Fruit fly (Drosophila melanogaster) S2 (cell line): Measurements from ENCODE around the gene CG14598.

Source experiments
- CG8478 ChIP-seq: fragments of >200 bp; optimal IDR thresholded peaks from 2 replicates; lab custom pipeline; 2018
- CTCF ChIP-seq, 2 experiments: fragments of >200 bp; optimal IDR thresholded peaks; 2 replicates each; lab custom pipeline; 2018

DNA sequence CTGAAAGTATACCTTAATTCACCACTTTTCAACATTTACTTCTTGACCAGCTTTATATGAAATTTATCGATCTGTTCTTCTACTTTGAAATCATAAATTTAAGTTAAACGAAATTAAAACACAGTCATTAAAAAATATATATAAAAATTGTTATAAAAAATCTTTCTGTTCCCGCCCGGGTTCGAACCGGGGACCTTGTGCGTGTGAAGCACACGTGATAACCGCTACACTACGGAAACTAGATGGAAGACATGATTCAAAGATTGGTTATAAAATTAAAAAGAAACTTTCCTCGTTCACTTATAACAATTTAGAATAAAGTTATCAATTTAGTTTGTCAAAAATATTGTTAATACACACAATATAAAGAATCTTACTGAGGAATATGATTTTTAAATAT is 32.3 kb downstream of the CG14598 start:
- TF ChIP-seq CTCF (optimal IDR thresholded peaks at IDR 0.05; lab: Kevin White, UChicago) (no peak), CG8478 (no peak)
